Worm (Caenorhabditis elegans) whole organism, L4 larva: Measurements from ENCODE around the gene best-18.

ENCODE experiments used
- egl-27 ChIP-seq: sonication (generic microtip); optimal IDR thresholded peaks from 3 replicates; lab custom pipeline; 2017; ENCODE audit warnings: missing biosample characterization, missing genetic modification reagents, missing genetic modification characterization
- mep-1 ChIP-seq: fragments of 150-350 bp; sonication (generic microtip); optimal IDR thresholded peaks from 3 replicates; lab custom pipeline; 2014; ENCODE audit warnings: missing biosample characterization, missing genetic modification characterization
- mes-2 ChIP-seq: sonication (generic microtip); optimal IDR thresholded peaks from 2 replicates; lab custom pipeline; 2016; ENCODE audit warnings: missing genotype, mild to moderate bottlenecking, missing genetic modification characterization, missing compliant biosample characterization; ENCODE audit not compliant: poor library complexity, severe bottlenecking
- nhr-42 ChIP-seq: fragments of 200-800 bp; sonication (Bioruptor generic); IDR thresholded peaks from 2 replicates; pipeline ENCODE4 v1.3.6; 2022; ENCODE audit warnings: missing genetic modification characterization, missing compliant biosample characterization
- unc-62 ChIP-seq, 3 experiments: fragments of 150-350 bp in 1 of 3; sonication (generic microtip); optimal IDR thresholded peaks in 2 of 3; peaks in 1 of 3; 1 replicate in 1 of 3; 2 replicates in 2 of 3; lab custom pipeline; 2014 to 2017; ENCODE audit warnings: missing biosample characterization in 3 of 3, missing genetic modification characterization in 3 of 3, missing genetic modification reagents in 3 of 3, missing genotype in 1 of 3
- zfp-3 ChIP-seq: fragments of 200-800 bp; sonication (Bioruptor generic); conservative IDR thresholded peaks from 2 replicates; pipeline ENCODE4 v1.3.6; 2022; ENCODE audit warnings: missing genetic modification reagents, missing genetic modification characterization, missing compliant biosample characterization

DNA sequence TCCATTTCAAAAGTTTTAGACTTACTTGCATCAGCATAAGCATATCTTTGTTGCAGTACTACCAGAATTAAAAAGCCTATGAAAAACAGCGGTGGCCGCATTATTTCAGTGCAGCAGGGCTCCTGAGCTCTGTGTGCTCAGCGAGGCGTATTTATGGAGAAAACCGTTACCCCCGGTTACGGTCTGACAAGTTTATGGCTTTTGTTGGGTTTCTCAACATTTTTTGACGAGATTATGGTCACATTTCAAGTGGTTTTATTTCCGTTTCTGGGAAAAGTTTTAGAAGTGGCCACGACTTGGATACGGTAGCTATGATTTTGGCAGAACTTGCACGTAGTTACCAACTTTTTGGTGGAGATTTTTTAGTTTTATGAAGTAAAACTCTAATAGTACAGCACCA, 21.8 kb downstream of the best-18 start, which contains the start of gene paml-1:
- TF ChIP-seq nhr-42 (GFP tag; lab: Robert Waterston, UW) = no peak
- TF ChIP-seq egl-27 (tag; lab: Kevin White, UChicago) = no peak
- no peak for TF ChIP-seq mes-2 (tag; lab: Kevin White, UChicago)
- no peak for TF ChIP-seq mep-1 (tag; lab: Kevin White, UChicago)
- TF ChIP-seq unc-62 (GFP tag; optimal IDR thresholded peaks at IDR 0.05 in 1 of 2; lab: Kevin White, UChicago) = no peak
- no peak for TF ChIP-seq unc-62 (tag; optimal IDR thresholded peaks at IDR 0.05; lab: Kevin White, UChicago)
- TF ChIP-seq zfp-3 (GFP tag; lab: Robert Waterston, UW) = no peak
